ENCODE assay signal across 5 fruit fly cellular contexts in genomic region chr3L:20823206-20823803, dm6.
A peak's percentile ranks its signal among the peaks of the same experiment; 100 is the strongest.
TF ChIP-seq lines count a peak whose summit lies in the region.

No protein-coding gene starts in this region.

- TF ChIP-seq CTCF in whole organism, embryonic (GFP tag; optimal IDR thresholded peaks at IDR 0.05; lab: Kevin White, UChicago), result no peak

TF ChIP-seq in whole organism, adult, 20 proteins besides CTCF, POLR2A, EP300 and RAD21:
- TF ChIP-seq CG33017 (tag; optimal IDR thresholded peaks at IDR 0.05; lab: Kevin White, UChicago) (no peak), kay (GFP tag; lab: Kevin White, UChicago; ENCODE audit: borderline replicate concordance) (peak; percentile 65)

TF ChIP-seq in whole organism, embryonic, 481 proteins besides CTCF, POLR2A, EP300 and RAD21:
- TF ChIP-seq crp (GFP tag; optimal IDR thresholded peaks at IDR 0.05; lab: Kevin White, UChicago) (peak in 1 of 2 experiments; percentile 9), repo (GFP tag; optimal IDR thresholded peaks at IDR 0.05; lab: Kevin White, UChicago) (no peak), Dfd (GFP tag; optimal IDR thresholded peaks at IDR 0.05; lab: Kevin White, UChicago) (peak; percentile 86 to 96), cad (GFP tag; optimal IDR thresholded peaks at IDR 0.05; lab: Kevin White, UChicago) (peak; percentile 36), sens (GFP tag; lab: Kevin White, UChicago) (peak; percentile 70), ash1 (GFP tag; optimal IDR thresholded peaks at IDR 0.05; lab: Kevin White, UChicago) (no peak), sima (GFP tag; optimal IDR thresholded peaks at IDR 0.05; lab: Kevin White, UChicago) (peak; percentile 38), CG31388 (GFP tag; optimal IDR thresholded peaks at IDR 0.05; lab: Kevin White, UChicago) (peak; percentile 59), CG10565 (GFP tag; optimal IDR thresholded peaks at IDR 0.05; lab: Kevin White, UChicago) (peak; percentile 9), CG12104 (GFP tag; optimal IDR thresholded peaks at IDR 0.05; lab: Kevin White, UChicago) (peak; percentile 17), Blimp-1 (GFP tag; optimal IDR thresholded peaks at IDR 0.05; lab: Kevin White, UChicago) (peak; percentile 83), CG15011 (GFP tag; optimal IDR thresholded peaks at IDR 0.05; lab: Kevin White, UChicago) (peak; percentile 43), Hmx (GFP tag; optimal IDR thresholded peaks at IDR 0.05; lab: Kevin White, UChicago) (peak; percentile 51), crol (GFP tag; IDR thresholded peaks at IDR 0.05; lab: Robert Waterston, UW) (no peak)

TF ChIP-seq in whole organism, prepupa, 60 proteins besides CTCF, POLR2A, EP300 and RAD21:
- TF ChIP-seq svp (GFP tag; lab: Kevin White, UChicago), result peak; percentile 33
- TF ChIP-seq Hr4 (GFP tag; optimal IDR thresholded peaks at IDR 0.05; lab: Kevin White, UChicago), result peak; percentile 34
- TF ChIP-seq topi (GFP tag; optimal IDR thresholded peaks at IDR 0.05; lab: Kevin White, UChicago), result no peak
- no peak for TF ChIP-seq esn (GFP tag; optimal IDR thresholded peaks at IDR 0.05; lab: Kevin White, UChicago)
- peak; percentile 40 for TF ChIP-seq Blimp-1 (GFP tag; optimal IDR thresholded peaks at IDR 0.05; lab: Kevin White, UChicago)

TF ChIP-seq in whole organism, pupa, 21 proteins besides CTCF, POLR2A, EP300 and RAD21:
- no peak for TF ChIP-seq CG9948 (tag; optimal IDR thresholded peaks at IDR 0.05; lab: Kevin White, UChicago)
- peak; percentile 36 for TF ChIP-seq D1 (tag; optimal IDR thresholded peaks at IDR 0.05; lab: Kevin White, UChicago)

TF ChIP-seq in whole organism, wandering third instar larva, 38 proteins besides CTCF, POLR2A, EP300 and RAD21:
- TF ChIP-seq CG32264 (GFP tag; optimal IDR thresholded peaks at IDR 0.05; lab: Kevin White, UChicago) (no peak), woc (GFP tag; optimal IDR thresholded peaks at IDR 0.05; lab: Kevin White, UChicago) (no peak), lola (GFP tag; optimal IDR thresholded peaks at IDR 0.05; lab: Kevin White, UChicago) (peak; percentile 88), sage (GFP tag; optimal IDR thresholded peaks at IDR 0.05; lab: Kevin White, UChicago) (peak; percentile 71), Dfd (GFP tag; optimal IDR thresholded peaks at IDR 0.05; lab: Kevin White, UChicago) (peak; percentile 98), dl (GFP tag; optimal IDR thresholded peaks at IDR 0.05; lab: Kevin White, UChicago; ENCODE audit: insufficient read depth in 1 of 2, partially characterized antibody in 2 of 2) (peak in 1 of 2 experiments; percentile 39), Mio (GFP tag; optimal IDR thresholded peaks at IDR 0.05; lab: Kevin White, UChicago) (no peak), psq (GFP tag; optimal IDR thresholded peaks at IDR 0.05; lab: Kevin White, UChicago) (no peak), OdsH (GFP tag; optimal IDR thresholded peaks at IDR 0.05; lab: Kevin White, UChicago) (no peak), Rel (GFP tag; optimal IDR thresholded peaks at IDR 0.05; lab: Kevin White, UChicago) (no peak), Rel (tag; optimal IDR thresholded peaks at IDR 0.05; lab: Kevin White, UChicago) (no peak), foxo (GFP tag; optimal IDR thresholded peaks at IDR 0.05; lab: Kevin White, UChicago) (no peak)
